Fruit fly (Drosophila melanogaster) whole organism: ENCODE data around the gene CG42495.

ENCODE experiments used
- CG8478 ChIP-seq: fragments of >200 bp; optimal IDR thresholded peaks from 2 replicates; lab custom pipeline; 2018; ENCODE audit warnings: inconsistent platforms
- EcR ChIP-seq, 2 experiments: fragments of >200 bp; optimal IDR thresholded peaks; 2 replicates each; lab custom pipeline; 2017; ENCODE audit warnings: missing biosample characterization in 2 of 2, missing genetic modification characterization in 2 of 2, missing genetic modification reagents in 2 of 2
- pan ChIP-seq: fragments of >200 bp; optimal IDR thresholded peaks from 2 replicates; lab custom pipeline; 2017
- psq ChIP-seq: fragments of >200 bp; optimal IDR thresholded peaks from 2 replicates; lab custom pipeline; 2017
- usp ChIP-seq: fragments of >200 bp; optimal IDR thresholded peaks from 2 replicates; lab custom pipeline; 2017; ENCODE audit warnings: missing biosample characterization, missing genetic modification characterization, mixed read lengths

- TF ChIP-seq CG8478 (lab: Kevin White, UChicago) (no peak), EcR (GFP tag; optimal IDR thresholded peaks at IDR 0.05; lab: Kevin White, UChicago) (no peak), psq (no peak), usp (no peak), pan (lab: Kevin White, UChicago) (peak; percentile 32)
Observed at dm6 chr3L:18634792-18635471, 32.2 kb upstream of the CG42495 start.
